Fruit fly (Drosophila melanogaster) whole organism, embryonic: ENCODE measurements around the gene Arp10.

Experiments
- CG15073 ChIP-seq: fragments of 200-800 bp; sonication (Bioruptor generic); optimal IDR thresholded peaks from 2 replicates; lab custom pipeline; 2016; ENCODE audit warnings: missing biosample characterization, missing genetic modification characterization
- CG8388 ChIP-seq: fragments of 200-800 bp; sonication (Bioruptor generic); optimal IDR thresholded peaks from 2 replicates; lab custom pipeline; 2019; ENCODE audit warnings: missing biosample characterization, mild to moderate bottlenecking, missing genetic modification characterization, moderate library complexity
- hth ChIP-seq: fragments of >200 bp; optimal IDR thresholded peaks from 2 replicates; lab custom pipeline; 2017; ENCODE audit warnings: inconsistent platforms
- nom ChIP-seq: fragments of 200-800 bp; sonication (Bioruptor generic); optimal IDR thresholded peaks from 2 replicates; lab custom pipeline; 2017; ENCODE audit warnings: missing biosample characterization, missing genetic modification characterization, mild to moderate bottlenecking, moderate library complexity, missing genetic modification reagents

dm6 chrX:19684048-19684447 is 38.1 kb upstream of the Arp10 start:
- TF ChIP-seq hth (lab: Kevin White, UChicago), result no peak
- TF ChIP-seq nom, result no peak
- TF ChIP-seq CG8388, result no peak
- no peak for TF ChIP-seq CG15073 (GFP tag; lab: Kevin White, UChicago)
